Worm (Caenorhabditis elegans) whole organism, L4/young adult: ENCODE data around the gene R02D5.10.

ENCODE experiments used
- dao-5 ChIP-seq: sonication (generic microtip); optimal IDR thresholded peaks from 2 replicates; lab custom pipeline; 2016; ENCODE audit warnings: missing genotype, missing genetic modification characterization, moderate library complexity, missing compliant biosample characterization
- him-1 ChIP-seq: sonication (generic microtip); optimal IDR thresholded peaks from 2 replicates; lab custom pipeline; 2016; ENCODE audit warnings: missing genotype, missing genetic modification reagents, missing genetic modification characterization, missing compliant biosample characterization

DNA sequence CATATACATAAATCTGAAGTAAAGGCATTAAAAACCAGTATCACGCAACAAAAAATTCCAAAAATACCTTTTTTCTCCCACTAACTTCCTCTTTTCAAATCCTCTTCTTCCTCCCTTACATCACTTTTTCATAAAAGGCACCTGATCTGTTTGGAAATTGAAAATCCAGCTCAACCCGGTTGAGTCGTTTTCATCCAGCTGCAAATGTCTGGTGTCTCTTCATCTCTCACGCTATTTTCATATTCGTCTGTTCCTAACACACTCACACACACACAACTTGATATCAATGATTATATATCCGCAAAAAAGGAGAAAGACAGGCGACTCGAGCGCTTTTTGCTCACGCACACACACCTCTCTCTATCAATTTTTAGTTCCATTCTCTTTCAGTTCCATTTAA lies 50.3 kb downstream of the R02D5.10 start:
- TF ChIP-seq dao-5 (tag; lab: Kevin White, UChicago) (no peak), him-1 (tag; lab: Kevin White, UChicago) (no peak)
